Worm (Caenorhabditis elegans) whole organism, mixed stage, embryonic: ENCODE measurements around the gene cfap-20.

ENCODE experiments used
- M03D4.4 ChIP-seq: sonication (generic microtip); optimal IDR thresholded peaks from 2 replicates; lab custom pipeline; 2017; ENCODE audit warnings: mild to moderate bottlenecking, missing genetic modification characterization, missing compliant biosample characterization
- bed-3 ChIP-seq: fragments of 200-800 bp; sonication (Bioruptor generic); optimal IDR thresholded peaks from 3 replicates; lab custom pipeline; 2018; ENCODE audit warnings: mild to moderate bottlenecking, missing genetic modification characterization, moderate library complexity, missing compliant biosample characterization
- blmp-1 ChIP-seq: fragments of 150-350 bp; optimal IDR thresholded peaks from 2 replicates; lab custom pipeline; 2014; ENCODE audit warnings: missing biosample characterization, missing genetic modification characterization
- ceh-39 ChIP-seq: fragments of 150-350 bp; optimal IDR thresholded peaks from 2 replicates; lab custom pipeline; 2014; ENCODE audit warnings: missing biosample characterization, missing genetic modification characterization
- ceh-83 ChIP-seq: fragments of 200-800 bp; sonication (Bioruptor generic); optimal IDR thresholded peaks from 2 replicates; lab custom pipeline; 2018; ENCODE audit warnings: mild to moderate bottlenecking, missing genetic modification characterization, missing compliant biosample characterization
- ces-1 ChIP-seq: fragments of 150-350 bp; optimal IDR thresholded peaks from 2 replicates; lab custom pipeline; 2014; ENCODE audit warnings: missing biosample characterization, missing genetic modification reagents, missing genetic modification characterization
- cnd-1 ChIP-seq: fragments of 200-800 bp; sonication (Bioruptor generic); optimal IDR thresholded peaks from 2 replicates; lab custom pipeline; 2018; ENCODE audit warnings: mild to moderate bottlenecking, missing genetic modification characterization, missing compliant biosample characterization
- drap-1 ChIP-seq: fragments of 200-800 bp; sonication (Bioruptor generic); optimal IDR thresholded peaks from 3 replicates; lab custom pipeline; 2018; ENCODE audit warnings: mild to moderate bottlenecking, missing genetic modification characterization, missing compliant biosample characterization
- elt-3 ChIP-seq: fragments of 150-350 bp; optimal IDR thresholded peaks from 2 replicates; lab custom pipeline; 2014; ENCODE audit warnings: missing biosample characterization, missing genetic modification characterization
- flh-1 ChIP-seq: fragments of 200-800 bp; sonication (Bioruptor generic); optimal IDR thresholded peaks from 2 replicates; lab custom pipeline; 2018; ENCODE audit warnings: mild to moderate bottlenecking, missing genetic modification characterization, moderate library complexity, missing compliant biosample characterization
- ham-2 ChIP-seq: fragments of 200-800 bp; sonication (Bioruptor generic); optimal IDR thresholded peaks from 2 replicates; lab custom pipeline; 2018; ENCODE audit warnings: mild to moderate bottlenecking, missing genetic modification characterization, missing compliant biosample characterization
- hlh-1 ChIP-seq: fragments of 150-350 bp; optimal IDR thresholded peaks from 2 replicates; lab custom pipeline; 2014; ENCODE audit warnings: missing biosample characterization, missing genetic modification reagents, missing genetic modification characterization
- lin-13 ChIP-seq: fragments of 150-350 bp; optimal IDR thresholded peaks from 2 replicates; lab custom pipeline; 2014; ENCODE audit warnings: missing biosample characterization, missing genetic modification characterization
- lin-32 ChIP-seq: fragments of 200-800 bp; sonication (Bioruptor generic); optimal IDR thresholded peaks from 2 replicates; lab custom pipeline; 2018; ENCODE audit warnings: mild to moderate bottlenecking, missing genetic modification characterization, missing compliant biosample characterization
- mab-5 ChIP-seq: fragments of 150-350 bp; optimal IDR thresholded peaks from 2 replicates; lab custom pipeline; 2014; ENCODE audit warnings: missing biosample characterization, missing genetic modification characterization
- mep-1 ChIP-seq: fragments of 150-350 bp; optimal IDR thresholded peaks from 2 replicates; lab custom pipeline; 2017; ENCODE audit warnings: missing biosample characterization, missing genetic modification reagents, missing genetic modification characterization, inconsistent platforms
- mls-2 ChIP-seq: sonication (generic microtip); optimal IDR thresholded peaks from 2 replicates; lab custom pipeline; 2016; ENCODE audit warnings: mild to moderate bottlenecking, missing genetic modification characterization, moderate library complexity, missing compliant biosample characterization
- nhr-12 ChIP-seq: fragments of 150-350 bp; optimal IDR thresholded peaks from 2 replicates; lab custom pipeline; 2014; ENCODE audit warnings: missing biosample characterization, missing genetic modification characterization
- nhr-2 ChIP-seq: fragments of 150-350 bp; optimal IDR thresholded peaks from 2 replicates; lab custom pipeline; 2014; ENCODE audit warnings: missing biosample characterization, missing genetic modification characterization
- nhr-237 ChIP-seq: fragments of 150-350 bp; optimal IDR thresholded peaks from 2 replicates; lab custom pipeline; 2014; ENCODE audit warnings: missing biosample characterization, missing genetic modification characterization
- nhr-76 ChIP-seq: sonication (generic microtip); optimal IDR thresholded peaks from 2 replicates; lab custom pipeline; 2017; ENCODE audit warnings: missing biosample characterization, missing genetic modification characterization
- pha-4 ChIP-seq: fragments of 150-350 bp; optimal IDR thresholded peaks from 2 replicates; lab custom pipeline; 2018; ENCODE audit warnings: missing biosample characterization, missing genetic modification reagents, missing genetic modification characterization
- sem-2 ChIP-seq: fragments of 200-800 bp; sonication (Bioruptor generic); optimal IDR thresholded peaks from 2 replicates; lab custom pipeline; 2018; ENCODE audit warnings: mild to moderate bottlenecking, missing genetic modification characterization, missing compliant biosample characterization
- snpc-4 ChIP-seq: fragments of 150-350 bp; optimal IDR thresholded peaks from 2 replicates; lab custom pipeline; 2014; ENCODE audit warnings: missing biosample characterization, missing genetic modification characterization
- sptf-1 ChIP-seq: sonication (generic microtip); optimal IDR thresholded peaks from 2 replicates; lab custom pipeline; 2017; ENCODE audit warnings: mild to moderate bottlenecking, missing genetic modification characterization, moderate library complexity, missing compliant biosample characterization
- tbx-8 ChIP-seq: fragments of 200-800 bp; sonication (Bioruptor generic); optimal IDR thresholded peaks from 2 replicates; lab custom pipeline; 2018; ENCODE audit warnings: mild to moderate bottlenecking, missing genetic modification characterization, moderate library complexity, missing compliant biosample characterization
- unc-120 ChIP-seq: sonication (generic microtip); optimal IDR thresholded peaks from 2 replicates; lab custom pipeline; 2017; ENCODE audit warnings: missing genetic modification characterization, missing compliant biosample characterization; ENCODE audit not compliant: poor library complexity, severe bottlenecking
- unc-39 ChIP-seq: fragments of 150-350 bp; optimal IDR thresholded peaks from 2 replicates; lab custom pipeline; 2014; ENCODE audit warnings: missing biosample characterization, missing genetic modification characterization
- unc-62 ChIP-seq: fragments of 150-350 bp; optimal IDR thresholded peaks from 2 replicates; lab custom pipeline; 2014; ENCODE audit warnings: missing biosample characterization, missing genetic modification reagents, missing genetic modification characterization
- zip-8 ChIP-seq: fragments of 150-350 bp; optimal IDR thresholded peaks from 2 replicates; lab custom pipeline; 2014; ENCODE audit warnings: missing biosample characterization, missing genetic modification characterization
- ztf-11 ChIP-seq: fragments of 150-350 bp; optimal IDR thresholded peaks from 2 replicates; lab custom pipeline; 2014; ENCODE audit warnings: missing biosample characterization, missing genetic modification characterization

cfap-20 gene

ce11 chrIII:3553349-3553748, 16.0 kb upstream of the cfap-20 start, which contains the start of gene C54C6.4:
TSS of gene C54C6.4 (plus strand) at chrIII:3553649.
- no peak for TF ChIP-seq cnd-1 (tag; lab: Kevin White, UChicago)

ce11 chrIII:3550364-3550763, 13.1 kb upstream of the cfap-20 start:
- TF ChIP-seq blmp-1 (tag; lab: Kevin White, UChicago): no peak
- TF ChIP-seq snpc-4 (tag; lab: Kevin White, UChicago): no peak
- TF ChIP-seq ceh-83 (GFP tag; lab: Kevin White, UChicago): no peak
- TF ChIP-seq mls-2: no peak
- TF ChIP-seq flh-1 (GFP tag; lab: Kevin White, UChicago): no peak
- no peak for TF ChIP-seq elt-3
- no peak for TF ChIP-seq nhr-237 (tag; lab: Kevin White, UChicago)
- TF ChIP-seq mab-5 (tag; lab: Kevin White, UChicago): no peak
- no peak for TF ChIP-seq cnd-1 (tag; lab: Kevin White, UChicago)
- TF ChIP-seq nhr-12: no peak
- TF ChIP-seq mep-1 (tag; lab: Kevin White, UChicago): no peak
- TF ChIP-seq ztf-11 (tag; lab: Kevin White, UChicago): no peak
- no peak for TF ChIP-seq ceh-39 (tag; lab: Kevin White, UChicago)

ce11 chrIII:3549750-3550149, 12.4 kb upstream of the cfap-20 start, which contains the start of gene C54C6.5:
TSS of gene C54C6.5 (minus strand) at chrIII:3549850.
- TF ChIP-seq elt-3: no peak
- no peak for TF ChIP-seq lin-13
- TF ChIP-seq flh-1 (GFP tag; lab: Kevin White, UChicago): no peak
- no peak for TF ChIP-seq sptf-1
- no peak for TF ChIP-seq nhr-2
- no peak for TF ChIP-seq pha-4 (tag; lab: Kevin White, UChicago)
- no peak for TF ChIP-seq mep-1 (tag; lab: Kevin White, UChicago)
- TF ChIP-seq unc-120 (tag; lab: Kevin White, UChicago): no peak
- TF ChIP-seq cnd-1 (tag; lab: Kevin White, UChicago): no peak
- no peak for TF ChIP-seq sem-2
- no peak for TF ChIP-seq ceh-39 (tag; lab: Kevin White, UChicago)
- no peak for TF ChIP-seq mls-2
- no peak for TF ChIP-seq ces-1
- no peak for TF ChIP-seq unc-39 (tag; lab: Kevin White, UChicago)
- no peak for TF ChIP-seq hlh-1
- no peak for TF ChIP-seq unc-62 (GFP tag; lab: Kevin White, UChicago)

ce11 chrIII:3548017-3548416, 10.7 kb upstream of the cfap-20 start, which contains the start of gene C54C6.11:
TSS of gene C54C6.11 (plus strand) at chrIII:3548317.
- TF ChIP-seq drap-1 (GFP tag; lab: Kevin White, UChicago) (no peak), ceh-83 (GFP tag; lab: Kevin White, UChicago) (no peak), lin-32 (GFP tag; lab: Kevin White, UChicago) (no peak), flh-1 (GFP tag; lab: Kevin White, UChicago) (no peak), zip-8 (tag; lab: Kevin White, UChicago) (no peak), blmp-1 (tag; lab: Kevin White, UChicago) (no peak), hlh-1 (no peak), mls-2 (no peak), ceh-39 (tag; lab: Kevin White, UChicago) (no peak), bed-3 (GFP tag; lab: Kevin White, UChicago) (no peak), M03D4.4 (no peak), sptf-1 (no peak), unc-39 (tag; lab: Kevin White, UChicago) (no peak)

- no peak for TF ChIP-seq tbx-8
- no peak for TF ChIP-seq sem-2
- TF ChIP-seq unc-120 (tag; lab: Kevin White, UChicago): no peak
- TF ChIP-seq unc-62 (GFP tag; lab: Kevin White, UChicago): no peak
- no peak for TF ChIP-seq ham-2 (GFP tag; lab: Kevin White, UChicago)
- TF ChIP-seq zip-8 (tag; lab: Kevin White, UChicago): peak; percentile 9
- TF ChIP-seq nhr-12: no peak
- no peak for TF ChIP-seq nhr-76 (tag; lab: Kevin White, UChicago)
Measured at ce11 chrIII:3546323-3546722, 9.0 kb upstream of the cfap-20 start, which contains the start of gene C54C6.7. TSS of gene C54C6.7 (minus strand) at chrIII:3546423.
